Fruit fly (Drosophila melanogaster): Measurements from ENCODE around the gene CG14262.
A peak's percentile ranks its signal among the peaks of the same experiment; 100 is the strongest.

CG14262 gene

DNA sequence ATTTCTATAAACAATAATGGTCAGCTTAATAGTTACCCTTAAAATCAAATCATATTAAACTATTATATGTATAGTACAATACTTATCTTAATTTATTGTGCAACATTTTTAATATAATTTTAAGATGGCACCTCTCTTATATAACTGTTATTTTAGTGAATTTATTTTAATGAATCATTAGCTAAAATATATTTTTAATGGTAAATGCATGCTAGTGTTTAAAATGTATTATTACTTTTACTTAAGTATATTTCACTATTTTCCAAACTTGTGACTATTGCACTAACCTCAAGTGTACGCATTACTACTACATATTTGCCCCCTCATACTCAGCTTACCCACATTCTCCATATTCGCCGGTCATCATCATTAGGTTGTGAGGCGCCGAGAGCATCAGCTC lies 19.0 kb downstream of the CG14262 start:
- TF ChIP-seq H15 (GFP tag; IDR thresholded peaks at IDR 0.05), result no peak
- no peak for TF ChIP-seq Side (GFP tag; optimal IDR thresholded peaks at IDR 0.05)
- TF ChIP-seq Scr (GFP tag; IDR thresholded peaks at IDR 0.05; ENCODE audit: partially characterized antibody), result no peak
- peak; percentile 67 for TF ChIP-seq az2 (GFP tag; optimal IDR thresholded peaks at IDR 0.05)
- TF ChIP-seq Hsf (GFP tag; optimal IDR thresholded peaks at IDR 0.05), result peak; percentile 43
- no peak for TF ChIP-seq sqz (GFP tag; optimal IDR thresholded peaks at IDR 0.05)
- peak; percentile 46 for TF ChIP-seq CG12155 (GFP tag; optimal IDR thresholded peaks at IDR 0.05)
- TF ChIP-seq lab (GFP tag; optimal IDR thresholded peaks at IDR 0.05), result peak; percentile 79
- no peak for TF ChIP-seq bab2 (GFP tag; optimal IDR thresholded peaks at IDR 0.05)
- no peak for TF ChIP-seq Bgb (GFP tag; IDR thresholded peaks at IDR 0.05; ENCODE audit: partially characterized antibody)
- TF ChIP-seq D (optimal IDR thresholded peaks at IDR 0.05), result no peak
- TF ChIP-seq D (GFP tag; optimal IDR thresholded peaks at IDR 0.05), result peak; percentile 72
- TF ChIP-seq CG17186 (GFP tag; optimal IDR thresholded peaks at IDR 0.05), result no peak
- peak; percentile 80 for TF ChIP-seq stc (GFP tag; IDR thresholded peaks at IDR 0.05)
- TF ChIP-seq gcm2 (GFP tag; optimal IDR thresholded peaks at IDR 0.05), result no peak
- TF ChIP-seq Hr51 (GFP tag; optimal IDR thresholded peaks at IDR 0.05), result peak in 1 of 2 experiments; percentile 94
- peak; percentile 91 for TF ChIP-seq dmrt11E (tag; optimal IDR thresholded peaks at IDR 0.05)
- TF ChIP-seq CHES-1-like (GFP tag; optimal IDR thresholded peaks at IDR 0.05), result no peak
- peak; percentile 71 for TF ChIP-seq Nf-YB (GFP tag; optimal IDR thresholded peaks at IDR 0.05)
- no peak for TF ChIP-seq Trl (optimal IDR thresholded peaks at IDR 0.05)
- no peak for TF ChIP-seq Trl (GFP tag; optimal IDR thresholded peaks at IDR 0.05)
- TF ChIP-seq Hey (tag; optimal IDR thresholded peaks at IDR 0.05), result no peak
- no peak for TF ChIP-seq pb (GFP tag; optimal IDR thresholded peaks at IDR 0.05)
- peak; percentile 94 for TF ChIP-seq CG8924 (tag; optimal IDR thresholded peaks at IDR 0.05)
- TF ChIP-seq CG34224 (GFP tag; IDR thresholded peaks at IDR 0.05; ENCODE audit: partially characterized antibody), result no peak
- TF ChIP-seq CG16813 (GFP tag; IDR thresholded peaks at IDR 0.05; ENCODE audit: partially characterized antibody), result no peak
- no peak for TF ChIP-seq eyg (GFP tag; optimal IDR thresholded peaks at IDR 0.05)
- TF ChIP-seq lmd (GFP tag; IDR thresholded peaks at IDR 0.05), result peak; percentile 69
- TF ChIP-seq CG14710 (tag; optimal IDR thresholded peaks at IDR 0.05), result peak; percentile 92
- TF ChIP-seq usp (GFP tag; optimal IDR thresholded peaks at IDR 0.05), result no peak
- no peak for TF ChIP-seq Hmx (GFP tag; optimal IDR thresholded peaks at IDR 0.05)
- no peak for TF ChIP-seq CG31365 (tag; optimal IDR thresholded peaks at IDR 0.05)
- no peak for TF ChIP-seq exex (tag; optimal IDR thresholded peaks at IDR 0.05)
- TF ChIP-seq Med (GFP tag), result no peak
- peak; percentile 79 for TF ChIP-seq Xrp1 (GFP tag; IDR thresholded peaks at IDR 0.05)
- no peak for TF ChIP-seq grn (GFP tag; optimal IDR thresholded peaks at IDR 0.05)
- TF ChIP-seq CG10366 (GFP tag; IDR thresholded peaks at IDR 0.05), result 0 out of 2 replicates have a peak, but pooled peaks have one; percentile 12
- TF ChIP-seq Meics (GFP tag; optimal IDR thresholded peaks at IDR 0.05), result peak; percentile 75
- no peak for TF ChIP-seq CG4360 (GFP tag; IDR thresholded peaks at IDR 0.05)
- TF ChIP-seq CG1024 (GFP tag; IDR thresholded peaks at IDR 0.05), result peak; percentile 45; the same call in 1 of the 2 replicates
- no peak for TF ChIP-seq trh (GFP tag; optimal IDR thresholded peaks at IDR 0.05)
- TF ChIP-seq CG43689 (GFP tag; IDR thresholded peaks at IDR 0.05), result no peak
- peak; percentile 92 for TF ChIP-seq CoRest (tag; optimal IDR thresholded peaks at IDR 0.05)
- peak; percentile 89 for TF ChIP-seq phol (tag; optimal IDR thresholded peaks at IDR 0.05)
- TF ChIP-seq CG15514 (GFP tag; optimal IDR thresholded peaks at IDR 0.05), result peak; percentile 47
- no peak for TF ChIP-seq pnt (GFP tag; optimal IDR thresholded peaks at IDR 0.05)
- no peak; the same call in 1 of the 2 replicates for TF ChIP-seq peb (GFP tag; IDR thresholded peaks at IDR 0.05)
- TF ChIP-seq TFAM (GFP tag; optimal IDR thresholded peaks at IDR 0.05), result peak; percentile 12
- no peak for TF ChIP-seq cas (GFP tag; IDR thresholded peaks at IDR 0.05)
- peak; percentile 88 for TF ChIP-seq Blimp-1 (GFP tag; optimal IDR thresholded peaks at IDR 0.05)
- TF ChIP-seq CG15073 (GFP tag; optimal IDR thresholded peaks at IDR 0.05), result no peak
- peak; percentile 68 for TF ChIP-seq oc (tag; optimal IDR thresholded peaks at IDR 0.05)
